Worm (Caenorhabditis elegans) whole organism, young adult: ENCODE measurements around the gene bgal-2.
A peak's percentile ranks its signal among the peaks of the same experiment; 100 is the strongest.

ENCODE experiments used
- F10E7.11 ChIP-seq: sonication (generic microtip); optimal IDR thresholded peaks from 2 replicates; lab custom pipeline; 2017; ENCODE audit warnings: mild to moderate bottlenecking, missing genetic modification characterization, moderate library complexity, missing compliant biosample characterization
- T26A5.8 ChIP-seq: sonication (generic microtip); optimal IDR thresholded peaks from 2 replicates; lab custom pipeline; 2016; ENCODE audit warnings: missing genetic modification characterization, missing compliant biosample characterization
- Y56A3A.18 ChIP-seq: fragments of 200-800 bp; sonication (Bioruptor generic); IDR thresholded peaks from 2 replicates; pipeline ENCODE4 v1.3.6; 2022; ENCODE audit warnings: missing genetic modification reagents, missing genetic modification characterization, missing compliant biosample characterization
- Y67H2A.10 ChIP-seq: fragments of 200-800 bp; sonication (Bioruptor generic); conservative IDR thresholded peaks from 2 replicates; pipeline ENCODE4 v1.3.6; 2022; ENCODE audit warnings: missing genetic modification reagents, missing genetic modification characterization, missing compliant biosample characterization
- ZK185.1 ChIP-seq: sonication (generic microtip); optimal IDR thresholded peaks from 2 replicates; lab custom pipeline; 2016; ENCODE audit warnings: mild to moderate bottlenecking, missing genetic modification characterization, missing compliant biosample characterization; ENCODE audit not compliant: poor library complexity, severe bottlenecking
- ama-1 ChIP-seq, 3 experiments: fragments of 150-350 bp in 1 of 3; sonication (generic microtip) in 2 of 3; optimal IDR thresholded peaks; 2 replicates each; lab custom pipeline; 2014 to 2018; ENCODE audit warnings: missing biosample characterization in 2 of 3, missing genetic modification characterization in 2 of 3, missing genetic modification reagents in 2 of 3
- atf-7 ChIP-seq: sonication (generic microtip); optimal IDR thresholded peaks from 2 replicates; lab custom pipeline; 2017; ENCODE audit warnings: mild to moderate bottlenecking, missing genetic modification characterization, missing compliant biosample characterization
- attf-5 ChIP-seq: fragments of 200-800 bp; sonication (Bioruptor generic); optimal IDR thresholded peaks from 2 replicates; lab custom pipeline; 2018; ENCODE audit warnings: mild to moderate bottlenecking, missing genetic modification characterization, missing compliant biosample characterization
- bed-1 ChIP-seq: fragments of 200-800 bp; sonication (Bioruptor generic); IDR thresholded peaks from 2 replicates; pipeline ENCODE4 v1.3.6; 2022; ENCODE audit warnings: missing genetic modification reagents, missing genetic modification characterization, missing compliant biosample characterization
- cebp-1 ChIP-seq, 2 experiments: fragments of 200-800 bp in 1 of 2; sonication (Bioruptor generic) in 1 of 2; sonication (generic microtip) in 1 of 2; IDR thresholded peaks in 1 of 2; optimal IDR thresholded peaks in 1 of 2; 2 replicates each; pipeline versions ENCODE4 v1.3.6 to Lab custom; 2017 to 2022; ENCODE audit warnings: missing compliant biosample characterization in 2 of 2, missing genetic modification characterization in 2 of 2, mild to moderate bottlenecking in 1 of 2, missing genetic modification reagents in 1 of 2, moderate library complexity in 1 of 2
- ceh-100 ChIP-seq: fragments of 200-800 bp; sonication (Bioruptor generic); IDR thresholded peaks from 2 replicates; pipeline ENCODE4 v1.3.6; 2022; ENCODE audit warnings: missing genetic modification reagents, missing genetic modification characterization, missing compliant biosample characterization
- egl-44 ChIP-seq: fragments of 200-800 bp; sonication (Bioruptor generic); IDR thresholded peaks from 2 replicates; pipeline ENCODE4 v1.3.6; 2022; ENCODE audit warnings: missing genetic modification reagents, missing genetic modification characterization, missing compliant biosample characterization
- ets-4 ChIP-seq: fragments of 200-800 bp; sonication (Bioruptor generic); optimal IDR thresholded peaks from 2 replicates; lab custom pipeline; 2018; ENCODE audit warnings: mild to moderate bottlenecking, missing genetic modification characterization, missing compliant biosample characterization
- fkh-3 ChIP-seq: sonication (generic microtip); optimal IDR thresholded peaks from 2 replicates; lab custom pipeline; 2016; ENCODE audit warnings: mild to moderate bottlenecking, missing genetic modification characterization, missing compliant biosample characterization
- him-1 ChIP-seq: sonication (generic microtip); optimal IDR thresholded peaks from 2 replicates; lab custom pipeline; 2016; ENCODE audit warnings: missing genotype, missing genetic modification reagents, missing genetic modification characterization, missing compliant biosample characterization
- hlh-12 ChIP-seq: sonication (generic microtip); optimal IDR thresholded peaks from 2 replicates; lab custom pipeline; 2016; ENCODE audit warnings: missing genetic modification characterization, missing compliant biosample characterization
- hrde-1 ChIP-seq: sonication (generic microtip); optimal IDR thresholded peaks from 2 replicates; lab custom pipeline; 2016; ENCODE audit warnings: missing genetic modification characterization, mild to moderate bottlenecking, missing compliant biosample characterization, moderate library complexity, missing genotype, missing genetic modification reagents, borderline replicate concordance
- let-526 ChIP-seq: fragments of 200-800 bp; sonication (Bioruptor generic); IDR thresholded peaks from 2 replicates; pipeline ENCODE4 v1.3.6; 2022; ENCODE audit warnings: missing genetic modification reagents, missing genetic modification characterization, missing compliant biosample characterization
- lin-26 ChIP-seq: fragments of 200-800 bp; sonication (Bioruptor generic); IDR thresholded peaks from 2 replicates; pipeline ENCODE4 v1.3.6; 2022; ENCODE audit warnings: missing genetic modification reagents, missing genetic modification characterization, missing compliant biosample characterization
- lin-35 ChIP-seq, 3 experiments: fragments of 150-350 bp in 2 of 3; sonication (generic microtip) in 1 of 3; optimal IDR thresholded peaks; 2 replicates each; lab custom pipeline; 2014 to 2018; ENCODE audit warnings: missing biosample characterization in 3 of 3, missing genetic modification characterization in 3 of 3, missing genetic modification reagents in 3 of 3
- lin-40 ChIP-seq: sonication (generic microtip); optimal IDR thresholded peaks from 2 replicates; lab custom pipeline; 2016; ENCODE audit warnings: missing genetic modification characterization, mild to moderate bottlenecking, missing compliant biosample characterization, missing genotype, missing genetic modification reagents
- lin-54 ChIP-seq: fragments of 200-800 bp; sonication (Bioruptor generic); optimal IDR thresholded peaks from 2 replicates; lab custom pipeline; 2018; ENCODE audit warnings: mild to moderate bottlenecking, missing genetic modification characterization, missing compliant biosample characterization
- lsl-1 ChIP-seq: fragments of 200-800 bp; sonication (Bioruptor generic); optimal IDR thresholded peaks from 2 replicates; lab custom pipeline; 2018; ENCODE audit warnings: mild to moderate bottlenecking, missing genetic modification characterization, moderate library complexity, missing compliant biosample characterization
- lsy-27 ChIP-seq: sonication (generic microtip); optimal IDR thresholded peaks from 2 replicates; lab custom pipeline; 2017; ENCODE audit warnings: missing genetic modification characterization, mild to moderate bottlenecking, missing compliant biosample characterization, antibody characterized with exemption, missing genotype, borderline replicate concordance; ENCODE audit not compliant: insufficient read depth
- madf-3 ChIP-seq: fragments of 200-800 bp; sonication (Bioruptor generic); IDR thresholded peaks from 2 replicates; pipeline ENCODE4 v1.3.6; 2022; ENCODE audit warnings: missing genetic modification reagents, missing genetic modification characterization, missing compliant biosample characterization
- mxl-1 ChIP-seq: sonication (generic microtip); optimal IDR thresholded peaks from 2 replicates; lab custom pipeline; 2016; ENCODE audit warnings: missing genetic modification characterization, missing compliant biosample characterization
- nfya-2 ChIP-seq: fragments of 200-800 bp; sonication (Bioruptor generic); IDR thresholded peaks from 2 replicates; pipeline ENCODE4 v1.3.6; 2022; ENCODE audit warnings: missing genetic modification reagents, missing genetic modification characterization, missing compliant biosample characterization
- nhr-120 ChIP-seq: fragments of 200-800 bp; sonication (Bioruptor generic); IDR thresholded peaks from 2 replicates; pipeline ENCODE4 v1.3.6; 2022; ENCODE audit warnings: missing genetic modification characterization, missing compliant biosample characterization
- nhr-80 ChIP-seq: sonication (generic microtip); optimal IDR thresholded peaks from 2 replicates; lab custom pipeline; 2016; ENCODE audit warnings: missing genetic modification characterization, missing compliant biosample characterization
- nhr-90 ChIP-seq: sonication (generic microtip); optimal IDR thresholded peaks from 2 replicates; lab custom pipeline; 2016; ENCODE audit warnings: missing genotype, mild to moderate bottlenecking, missing genetic modification characterization, missing compliant biosample characterization
- rpc-1 ChIP-seq, 2 experiments: fragments of 150-350 bp in 1 of 2; sonication (generic microtip) in 1 of 2; optimal IDR thresholded peaks; 2 replicates each; lab custom pipeline; 2014 to 2018; ENCODE audit warnings: missing biosample characterization in 1 of 2, missing genetic modification characterization in 1 of 2, missing genetic modification reagents in 1 of 2, missing genotype in 1 of 2
- sea-2 ChIP-seq: fragments of 200-800 bp; sonication (Bioruptor generic); IDR thresholded peaks from 2 replicates; pipeline ENCODE4 v1.3.6; 2022; ENCODE audit warnings: missing genetic modification characterization, missing compliant biosample characterization
- snpc-3.4 ChIP-seq: sonication (generic microtip); optimal IDR thresholded peaks from 2 replicates; lab custom pipeline; 2017; ENCODE audit warnings: missing genetic modification characterization, mild to moderate bottlenecking, missing compliant biosample characterization, antibody characterized with exemption, moderate library complexity, missing genotype, missing genetic modification reagents
- snpc-4 ChIP-seq, 5 experiments: fragments of 150-350 bp in 1 of 5; sonication (generic microtip) in 4 of 5; optimal IDR thresholded peaks; 2 replicates each; lab custom pipeline; 2014 to 2018; ENCODE audit warnings: missing genetic modification characterization in 5 of 5, missing biosample characterization in 3 of 5, antibody characterized with exemption in 2 of 5, mild to moderate bottlenecking in 2 of 5, missing compliant biosample characterization in 2 of 5, missing genotype in 2 of 5, moderate library complexity in 2 of 5, missing genetic modification reagents in 1 of 5
- tbp1 ChIP-seq: fragments of 200-800 bp; sonication (Bioruptor generic); optimal IDR thresholded peaks from 2 replicates; lab custom pipeline; 2018; ENCODE audit warnings: mild to moderate bottlenecking, missing genetic modification characterization, missing compliant biosample characterization
- ztf-22 ChIP-seq: fragments of 200-800 bp; sonication (Bioruptor generic); optimal IDR thresholded peaks from 2 replicates; lab custom pipeline; 2018; ENCODE audit warnings: mild to moderate bottlenecking, missing genetic modification characterization, moderate library complexity, missing compliant biosample characterization
- ztf-25 ChIP-seq: fragments of 200-800 bp; sonication (Bioruptor generic); IDR thresholded peaks from 2 replicates; pipeline ENCODE4 v1.3.6; 2022; ENCODE audit warnings: missing genetic modification reagents, missing genetic modification characterization, missing compliant biosample characterization
- ztf-3 ChIP-seq: fragments of 200-800 bp; sonication (Bioruptor generic); optimal IDR thresholded peaks from 2 replicates; lab custom pipeline; 2018; ENCODE audit warnings: mild to moderate bottlenecking, missing genetic modification characterization, missing compliant biosample characterization
- ztf-6 ChIP-seq: fragments of 200-800 bp; sonication (Bioruptor generic); IDR thresholded peaks from 2 replicates; pipeline ENCODE4 v1.3.6; 2022; ENCODE audit warnings: missing genetic modification reagents, missing genetic modification characterization, missing compliant biosample characterization

bgal-2 gene

DNA sequence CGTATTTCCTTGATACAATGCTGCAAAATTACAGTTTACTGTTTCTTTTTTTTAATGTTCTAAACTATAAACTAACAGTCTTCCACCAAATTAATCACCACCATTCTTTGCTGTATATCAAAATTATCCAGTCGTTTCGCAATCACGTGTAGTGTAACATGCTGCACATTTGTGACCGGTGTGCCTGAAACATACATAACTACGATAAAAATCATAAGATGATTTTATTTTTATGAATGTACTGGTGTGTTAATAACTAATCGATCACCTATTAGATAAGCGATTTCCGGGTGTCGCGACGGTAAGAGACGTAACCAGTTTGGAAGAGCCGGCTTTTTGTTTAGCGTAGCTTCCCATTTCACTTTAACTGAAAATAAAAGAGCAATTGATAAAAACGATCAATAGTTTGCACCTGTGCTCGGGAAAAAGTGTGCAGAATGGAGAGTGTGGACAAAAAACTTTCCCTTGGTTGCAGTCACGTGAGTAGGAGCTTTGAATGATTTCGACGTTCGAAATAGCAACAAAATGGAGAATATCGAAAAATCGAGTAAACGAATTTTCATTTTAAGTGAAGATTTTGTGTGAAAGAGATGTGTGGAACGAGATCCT lies 4.9 kb downstream of the bgal-2 start, which contains the start of gene sgca-1:
TSS of gene sgca-1 (minus strand) at position 584 of the 609 bp plus-strand sequence.
- TF ChIP-seq ztf-6 (GFP tag; lab: Robert Waterston, UW) (no peak), mxl-1 (tag; lab: Kevin White, UChicago) (no peak), Y56A3A.18 (GFP tag; lab: Robert Waterston, UW) (no peak), ztf-3 (no peak), snpc-4 (GFP tag; optimal IDR thresholded peaks at IDR 0.05; lab: Kevin White, UChicago) (no peak), snpc-4 (tag; optimal IDR thresholded peaks at IDR 0.05; lab: Kevin White, UChicago) (no peak), ets-4 (peak; percentile 74), lsl-1 (GFP tag; lab: Kevin White, UChicago) (no peak), lsy-27 (tag; lab: Kevin White, UChicago) (no peak), egl-44 (GFP tag; lab: Robert Waterston, UW) (no peak), hlh-12 (tag; lab: Kevin White, UChicago) (no peak), lin-35 (GFP tag; optimal IDR thresholded peaks at IDR 0.05; lab: Kevin White, UChicago) (no peak), atf-7 (tag; lab: Kevin White, UChicago) (peak; percentile 10), nfya-2 (GFP tag; lab: Robert Waterston, UW) (no peak), nhr-90 (peak; percentile 36), fkh-3 (tag; lab: Kevin White, UChicago) (no peak), tbp1 (GFP tag; lab: Kevin White, UChicago) (no peak), F10E7.11 (no peak), lin-54 (no peak), attf-5 (GFP tag; lab: Kevin White, UChicago) (no peak), him-1 (tag; lab: Kevin White, UChicago) (no peak), rpc-1 (optimal IDR thresholded peaks at IDR 0.05; lab: Kevin White, UChicago) (no peak), rpc-1 (tag; optimal IDR thresholded peaks at IDR 0.05; lab: Kevin White, UChicago) (no peak), snpc-3.4 (no peak), ztf-22 (no peak), lin-40 (tag; lab: Kevin White, UChicago) (no peak), sea-2 (GFP tag; lab: Robert Waterston, UW) (no peak), T26A5.8 (tag; lab: Kevin White, UChicago) (no peak), ztf-25 (GFP tag; lab: Robert Waterston, UW) (no peak), bed-1 (GFP tag; lab: Robert Waterston, UW) (no peak), ZK185.1 (tag; lab: Kevin White, UChicago) (no peak), hrde-1 (no peak), let-526 (GFP tag; lab: Robert Waterston, UW) (no peak), cebp-1 (GFP tag; IDR thresholded peaks at IDR 0.05; lab: Robert Waterston, UW) (0 out of 2 replicates have a peak, but pooled peaks have one; percentile 10), cebp-1 (tag; optimal IDR thresholded peaks at IDR 0.05; lab: Kevin White, UChicago) (peak; percentile 74), ceh-100 (no peak), nhr-80 (tag; lab: Kevin White, UChicago) (peak; percentile 78), ama-1 (optimal IDR thresholded peaks at IDR 0.05; lab: Kevin White, UChicago) (no peak), ama-1 (GFP tag; optimal IDR thresholded peaks at IDR 0.05; lab: Kevin White, UChicago) (no peak), madf-3 (GFP tag; lab: Robert Waterston, UW) (no peak), lin-26 (no peak), nhr-120 (GFP tag; lab: Robert Waterston, UW) (no peak), Y67H2A.10 (GFP tag; lab: Robert Waterston, UW) (no peak)
